Fruit fly (Drosophila melanogaster) Kc167 (cell line): ENCODE data around the gene CG3592.

ENCODE experiments used
- Myc ChIP-seq: fragments of >200 bp; optimal IDR thresholded peaks from 2 replicates; lab custom pipeline; 2017; ENCODE audit warnings: missing external identifiers
- Sin3A ChIP-seq: fragments of >200 bp; optimal IDR thresholded peaks from 2 replicates; lab custom pipeline; 2018; ENCODE audit warnings: missing external identifiers
- h ChIP-seq: fragments of >200 bp; optimal IDR thresholded peaks from 3 replicates; lab custom pipeline; 2018; ENCODE audit warnings: missing external identifiers
- insv ChIP-seq: fragments of >200 bp; optimal IDR thresholded peaks from 3 replicates; lab custom pipeline; 2018; ENCODE audit warnings: missing external identifiers
- psq ChIP-seq: fragments of >200 bp; optimal IDR thresholded peaks from 2 replicates; lab custom pipeline; 2017; ENCODE audit warnings: missing external identifiers
- ttk ChIP-seq: sonication (Bioruptor generic); optimal IDR thresholded peaks from 2 replicates; lab custom pipeline; 2017; ENCODE audit warnings: missing external identifiers

CG3592 gene

DNA sequence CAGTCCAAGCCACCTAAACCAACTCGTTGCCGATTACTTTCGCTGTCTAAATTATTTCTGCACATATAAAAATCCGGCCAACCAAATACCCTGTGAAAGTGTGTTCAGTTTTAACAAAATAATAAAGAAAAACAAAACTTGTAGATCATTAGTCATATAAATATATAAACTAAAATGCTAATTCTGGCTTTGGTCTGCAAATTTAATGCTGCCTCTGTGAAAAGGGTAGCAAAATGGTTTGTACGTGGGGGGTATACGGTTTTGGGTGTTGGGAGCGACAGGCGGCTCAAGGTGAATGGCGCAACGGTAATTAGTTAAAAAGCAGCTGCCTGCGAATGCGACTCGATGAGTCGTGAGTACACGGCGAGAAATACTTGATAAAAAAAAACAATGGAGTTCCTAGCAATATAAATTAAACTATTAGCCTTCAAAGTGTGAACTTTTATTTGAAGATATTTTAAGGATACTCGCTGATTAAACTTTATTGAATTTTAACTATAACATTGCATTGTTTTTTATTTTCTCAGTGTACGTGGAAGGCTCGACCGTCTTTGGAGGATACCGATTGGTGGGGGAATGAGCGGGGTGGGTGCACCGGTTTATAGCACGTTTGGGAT is 43.0 kb downstream of the CG3592 start:
- no peak for TF ChIP-seq h
- TF ChIP-seq ttk (lab: Kevin White, UChicago) = no peak
- no peak for TF ChIP-seq insv (lab: Kevin White, UChicago)
- TF ChIP-seq Myc (lab: Kevin White, UChicago) = no peak
- no peak for TF ChIP-seq psq (lab: Kevin White, UChicago)
- no peak for TF ChIP-seq Sin3A (lab: Kevin White, UChicago)

DNA sequence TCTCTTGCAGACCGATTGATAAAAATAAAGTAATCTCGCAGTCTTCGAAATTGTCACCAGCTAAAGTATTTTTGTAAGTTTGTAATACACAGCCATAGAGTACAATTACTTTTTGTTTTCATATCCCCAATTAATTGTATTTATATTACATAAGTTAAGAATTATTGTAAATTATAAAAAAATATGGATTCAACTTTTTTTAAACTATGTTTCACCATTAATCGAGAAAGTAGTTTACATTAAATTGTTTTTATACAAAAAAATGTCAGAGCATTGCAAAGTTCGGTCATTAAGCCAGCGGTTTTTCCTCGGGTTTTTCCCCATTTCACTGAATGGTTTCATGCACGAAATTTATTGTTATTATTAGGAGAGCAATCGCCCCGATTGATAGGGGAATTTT is 45.4 kb downstream of the CG3592 start:
- TF ChIP-seq Myc (lab: Kevin White, UChicago) = no peak
- TF ChIP-seq Sin3A (lab: Kevin White, UChicago) = no peak
- no peak for TF ChIP-seq h
- no peak for TF ChIP-seq psq (lab: Kevin White, UChicago)
- TF ChIP-seq ttk (lab: Kevin White, UChicago) = no peak
- TF ChIP-seq insv (lab: Kevin White, UChicago) = no peak

DNA sequence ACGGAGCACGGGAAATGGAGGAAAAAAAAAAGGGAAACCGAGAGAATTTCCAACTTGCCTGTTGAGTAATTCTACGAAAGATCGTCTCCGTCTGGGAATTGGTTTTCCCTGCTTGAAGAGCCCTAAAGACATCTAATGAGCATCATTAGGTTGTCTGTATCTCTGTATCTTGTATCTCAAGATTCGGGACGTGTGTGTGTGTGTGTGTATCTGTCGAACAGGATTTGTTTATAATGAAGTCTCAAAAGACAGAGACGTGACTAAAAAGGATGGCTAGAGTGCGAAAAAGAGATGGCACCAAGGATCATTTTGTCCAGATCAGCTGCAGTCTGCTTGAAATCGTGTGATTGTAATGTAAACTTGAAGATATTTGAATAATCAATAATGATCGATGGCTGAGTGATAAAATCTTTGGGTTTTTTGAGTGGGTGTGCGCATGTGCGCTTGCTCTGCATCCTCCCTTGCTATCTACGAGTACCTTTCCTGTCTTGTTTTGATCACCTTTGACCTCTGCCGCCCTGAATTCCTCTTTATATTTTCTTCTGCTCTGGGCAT is 47.6 kb downstream of the CG3592 start:
- TF ChIP-seq psq (lab: Kevin White, UChicago) (no peak), Myc (lab: Kevin White, UChicago) (no peak), insv (lab: Kevin White, UChicago) (no peak), Sin3A (lab: Kevin White, UChicago) (no peak), ttk (lab: Kevin White, UChicago) (no peak), h (no peak)

DNA sequence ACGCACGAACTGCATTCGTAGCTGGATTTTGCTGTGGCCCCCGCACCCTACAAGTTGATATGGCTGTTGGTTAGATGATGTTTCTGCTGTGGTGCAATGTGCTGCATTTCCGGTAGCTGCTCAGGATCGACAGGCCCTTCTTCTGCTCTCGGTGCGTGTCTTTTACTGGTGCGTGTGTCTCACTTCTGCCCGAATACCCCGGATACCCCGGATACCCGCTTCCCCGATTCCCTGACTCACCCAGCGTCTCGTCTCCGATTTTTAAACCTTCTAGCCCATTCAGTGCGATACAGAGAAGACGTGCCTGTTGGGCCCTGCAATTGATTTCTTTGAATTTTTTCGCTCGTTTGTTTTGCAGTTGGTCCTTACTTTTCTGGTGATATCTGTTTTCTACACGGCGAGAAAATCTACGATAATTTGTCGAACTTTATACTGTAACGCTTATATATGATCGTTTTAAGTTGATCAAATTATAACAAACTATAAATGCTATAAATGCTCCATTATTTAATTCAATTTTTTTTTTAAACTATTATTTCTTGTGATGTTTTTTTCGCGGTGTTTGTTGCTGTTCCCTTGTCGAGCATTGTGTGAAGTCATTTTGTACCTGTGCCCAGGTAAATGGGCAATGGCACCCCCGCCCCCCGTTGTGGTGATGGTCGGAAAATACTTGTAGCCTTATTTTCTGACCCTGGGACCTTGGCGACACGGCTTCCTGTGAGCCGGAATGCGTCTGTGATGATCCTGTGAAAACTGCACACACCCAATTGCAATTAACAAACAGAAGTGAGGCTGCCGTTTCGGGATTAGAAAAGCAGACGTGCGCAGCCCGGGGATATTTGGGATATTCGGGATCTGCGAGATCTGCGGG is 50.2 kb downstream of the CG3592 start:
- TF ChIP-seq insv (lab: Kevin White, UChicago) (no peak), Sin3A (lab: Kevin White, UChicago) (no peak), psq (lab: Kevin White, UChicago) (no peak), h (no peak), ttk (lab: Kevin White, UChicago) (no peak), Myc (lab: Kevin White, UChicago) (no peak)
